Worm (Caenorhabditis elegans) whole organism, L2 larva: ENCODE data around the gene marb-1.

Experiments used
- C34F6.9 ChIP-seq: fragments of 150-350 bp; optimal IDR thresholded peaks from 2 replicates; lab custom pipeline; 2014; ENCODE audit warnings: missing biosample characterization, missing genetic modification characterization
- F13H6.1 ChIP-seq: sonication (generic microtip); optimal IDR thresholded peaks from 2 replicates; lab custom pipeline; 2016; ENCODE audit warnings: missing genetic modification characterization, missing compliant biosample characterization
- R02D3.7 ChIP-seq: fragments of 150-350 bp; optimal IDR thresholded peaks from 2 replicates; lab custom pipeline; 2014; ENCODE audit warnings: missing biosample characterization, missing genetic modification characterization
- Y55F3AM.14 ChIP-seq: fragments of 200-800 bp; sonication (Bioruptor generic); optimal IDR thresholded peaks from 2 replicates; lab custom pipeline; 2018; ENCODE audit warnings: mild to moderate bottlenecking, missing genetic modification characterization, missing compliant biosample characterization
- ZK546.5 ChIP-seq: sonication (generic microtip); optimal IDR thresholded peaks from 2 replicates; lab custom pipeline; 2017; ENCODE audit warnings: missing biosample characterization, missing genetic modification characterization
- alr-1 ChIP-seq: fragments of 150-350 bp; optimal IDR thresholded peaks from 2 replicates; lab custom pipeline; 2014; ENCODE audit warnings: missing biosample characterization, missing genetic modification characterization
- ama-1 ChIP-seq: fragments of 150-350 bp; optimal IDR thresholded peaks from 2 replicates; lab custom pipeline; 2018; ENCODE audit warnings: inconsistent platforms
- ceh-16 ChIP-seq: fragments of 150-350 bp; optimal IDR thresholded peaks from 2 replicates; lab custom pipeline; 2014; ENCODE audit warnings: missing biosample characterization, missing genetic modification characterization
- ceh-82 ChIP-seq: fragments of 150-350 bp; optimal IDR thresholded peaks from 2 replicates; lab custom pipeline; 2014; ENCODE audit warnings: missing biosample characterization, missing genetic modification characterization
- crh-2 ChIP-seq: sonication (generic microtip); optimal IDR thresholded peaks from 2 replicates; lab custom pipeline; 2017; ENCODE audit warnings: missing biosample characterization, missing genetic modification characterization
- dmd-4 ChIP-seq: sonication (generic microtip); optimal IDR thresholded peaks from 2 replicates; lab custom pipeline; 2017; ENCODE audit warnings: missing biosample characterization, missing genetic modification characterization
- egl-27 ChIP-seq: sonication (generic microtip); optimal IDR thresholded peaks from 3 replicates; lab custom pipeline; 2017; ENCODE audit warnings: missing biosample characterization, missing genetic modification reagents, missing genetic modification characterization
- elt-1 ChIP-seq: fragments of 150-350 bp; optimal IDR thresholded peaks from 2 replicates; lab custom pipeline; 2014; ENCODE audit warnings: missing biosample characterization, missing genetic modification characterization
- fos-1 ChIP-seq: fragments of 150-350 bp; optimal IDR thresholded peaks from 2 replicates; lab custom pipeline; 2014; ENCODE audit warnings: missing biosample characterization, missing genetic modification characterization
- lin-13 ChIP-seq: fragments of 150-350 bp; optimal IDR thresholded peaks from 2 replicates; lab custom pipeline; 2014; ENCODE audit warnings: missing biosample characterization, missing genetic modification reagents, missing genetic modification characterization
- mab-5 ChIP-seq: fragments of 150-350 bp; optimal IDR thresholded peaks from 2 replicates; lab custom pipeline; 2014; ENCODE audit warnings: missing biosample characterization, missing genetic modification characterization
- mbf-1 ChIP-seq: sonication (generic microtip); optimal IDR thresholded peaks from 2 replicates; lab custom pipeline; 2017; ENCODE audit warnings: missing biosample characterization, missing genetic modification characterization
- mdl-1 ChIP-seq, 2 experiments: fragments of 150-350 bp in 1 of 2; sonication (generic microtip) in 1 of 2; optimal IDR thresholded peaks; 2 replicates each; lab custom pipeline; 2017; ENCODE audit warnings: missing biosample characterization in 2 of 2, missing genetic modification characterization in 2 of 2
- nhr-11 ChIP-seq: fragments of 150-350 bp; optimal IDR thresholded peaks from 2 replicates; lab custom pipeline; 2014; ENCODE audit warnings: missing biosample characterization, missing genetic modification characterization
- nhr-12 ChIP-seq: fragments of 150-350 bp; optimal IDR thresholded peaks from 2 replicates; lab custom pipeline; 2014; ENCODE audit warnings: missing biosample characterization, missing genetic modification characterization
- nhr-129 ChIP-seq: fragments of 150-350 bp; optimal IDR thresholded peaks from 2 replicates; lab custom pipeline; 2014; ENCODE audit warnings: missing biosample characterization, missing genetic modification characterization
- nhr-21 ChIP-seq: fragments of 150-350 bp; optimal IDR thresholded peaks from 2 replicates; lab custom pipeline; 2014; ENCODE audit warnings: missing biosample characterization, missing genetic modification characterization
- nhr-23 ChIP-seq: fragments of 150-350 bp; optimal IDR thresholded peaks from 2 replicates; lab custom pipeline; 2014; ENCODE audit warnings: missing biosample characterization, missing genetic modification reagents, missing genetic modification characterization
- nhr-25 ChIP-seq: fragments of 150-350 bp; sonication (generic microtip); optimal IDR thresholded peaks from 3 replicates; lab custom pipeline; 2014; ENCODE audit warnings: missing biosample characterization, missing genetic modification characterization
- nhr-77 ChIP-seq: fragments of 150-350 bp; optimal IDR thresholded peaks from 2 replicates; lab custom pipeline; 2014; ENCODE audit warnings: missing biosample characterization, missing genetic modification characterization
- peb-1 ChIP-seq: fragments of 150-350 bp; optimal IDR thresholded peaks from 2 replicates; lab custom pipeline; 2014; ENCODE audit warnings: missing biosample characterization, missing genetic modification characterization
- skn-1 ChIP-seq: sonication (generic microtip); optimal IDR thresholded peaks from 2 replicates; lab custom pipeline; 2017; ENCODE audit warnings: missing biosample characterization, missing genetic modification characterization
- sma-3 ChIP-seq: sonication (generic microtip); optimal IDR thresholded peaks from 2 replicates; lab custom pipeline; 2016; ENCODE audit warnings: missing genetic modification reagents, missing genetic modification characterization, missing compliant biosample characterization
- sma-9 ChIP-seq, 2 experiments: fragments of 150-350 bp in 1 of 2; sonication (generic microtip) in 1 of 2; optimal IDR thresholded peaks; 2 replicates each; lab custom pipeline; 2014 to 2016; ENCODE audit warnings: missing genetic modification characterization in 2 of 2, mild to moderate bottlenecking in 1 of 2, missing biosample characterization in 1 of 2, missing compliant biosample characterization in 1 of 2, missing genetic modification reagents in 1 of 2, moderate library complexity in 1 of 2
- snpc-4 ChIP-seq: fragments of 150-350 bp; optimal IDR thresholded peaks from 2 replicates; lab custom pipeline; 2014; ENCODE audit warnings: missing biosample characterization, missing genetic modification characterization
- unc-39 ChIP-seq: fragments of 150-350 bp; optimal IDR thresholded peaks from 2 replicates; lab custom pipeline; 2014; ENCODE audit warnings: missing biosample characterization, missing genetic modification characterization
- zag-1 ChIP-seq: fragments of 150-350 bp; optimal IDR thresholded peaks from 2 replicates; lab custom pipeline; 2014; ENCODE audit warnings: missing biosample characterization, missing genetic modification characterization
- ztf-1 ChIP-seq: fragments of 200-800 bp; sonication (Bioruptor generic); conservative IDR thresholded peaks from 2 replicates; pipeline ENCODE4 v1.3.6; 2022; ENCODE audit warnings: missing genetic modification characterization, missing compliant biosample characterization
- ztf-11 ChIP-seq: sonication (generic microtip); optimal IDR thresholded peaks from 2 replicates; lab custom pipeline; 2017; ENCODE audit warnings: missing biosample characterization, missing genetic modification characterization
- ztf-4 ChIP-seq: fragments of 150-350 bp; optimal IDR thresholded peaks from 2 replicates; lab custom pipeline; 2014; ENCODE audit warnings: missing biosample characterization, missing genetic modification characterization

The marb-1 gene

DNA sequence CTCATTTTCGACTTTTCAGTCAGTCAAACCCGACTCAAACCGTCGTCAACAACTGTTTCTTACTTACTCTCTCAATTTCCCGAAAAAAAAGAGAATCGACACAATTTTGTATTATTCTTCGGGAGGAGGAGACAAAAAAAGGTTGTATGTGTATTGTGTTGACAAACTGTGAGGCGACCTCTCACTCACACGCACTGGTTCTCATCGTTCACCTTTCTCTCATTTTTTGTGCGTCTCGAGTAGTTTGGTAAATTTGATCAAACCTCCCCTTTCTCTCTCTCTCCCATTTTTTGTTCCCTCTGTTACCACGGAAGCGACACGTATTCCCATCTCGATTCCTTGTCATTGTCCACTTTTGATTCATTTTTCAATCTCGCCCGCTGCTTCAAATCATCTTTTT is 10.0 kb downstream of the marb-1 start:
- TF ChIP-seq nhr-23 (tag; lab: Kevin White, UChicago) (no peak), nhr-129 (tag; lab: Kevin White, UChicago) (peak; percentile 71), F13H6.1 (peak; percentile 51), sma-9 (GFP tag; optimal IDR thresholded peaks at IDR 0.05; lab: Kevin White, UChicago) (peak; percentile 17), sma-9 (tag; optimal IDR thresholded peaks at IDR 0.05; lab: Kevin White, UChicago) (no peak)

DNA sequence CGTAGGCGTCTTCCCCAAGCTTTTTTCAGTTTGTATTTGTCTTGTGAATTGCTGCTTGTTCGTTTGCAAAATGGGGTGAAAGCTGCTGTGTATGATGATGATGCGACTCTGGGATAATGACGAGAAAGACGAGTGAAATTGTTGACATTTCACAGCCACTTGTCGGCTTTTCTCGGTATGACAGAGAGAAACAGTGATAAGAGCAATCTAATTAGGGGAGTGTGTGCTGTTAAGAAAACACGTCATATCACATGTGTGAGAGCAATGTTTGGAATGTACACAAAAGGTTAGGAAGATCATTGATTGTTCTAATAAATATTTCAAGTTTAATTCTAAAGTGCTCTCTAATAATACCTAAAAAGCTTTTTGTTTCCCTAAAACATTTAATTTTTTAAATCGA is 11.1 kb downstream of the marb-1 start:
- TF ChIP-seq nhr-12 (no peak), nhr-21 (tag; lab: Kevin White, UChicago) (no peak), fos-1 (tag; lab: Kevin White, UChicago) (peak; percentile 33), crh-2 (peak; percentile 54), zag-1 (tag; lab: Kevin White, UChicago) (no peak), ztf-1 (GFP tag; lab: Robert Waterston, UW) (no peak), sma-9 (GFP tag; optimal IDR thresholded peaks at IDR 0.05; lab: Kevin White, UChicago) (peak; percentile 75), sma-9 (tag; optimal IDR thresholded peaks at IDR 0.05; lab: Kevin White, UChicago) (no peak), Y55F3AM.14 (GFP tag; lab: Kevin White, UChicago) (no peak), ztf-11 (tag; lab: Kevin White, UChicago) (no peak), ceh-82 (tag; lab: Kevin White, UChicago) (no peak), mdl-1 (tag; optimal IDR thresholded peaks at IDR 0.05; lab: Kevin White, UChicago) (no peak), F13H6.1 (peak; percentile 22), mbf-1 (no peak), nhr-129 (tag; lab: Kevin White, UChicago) (peak; percentile 52)

DNA sequence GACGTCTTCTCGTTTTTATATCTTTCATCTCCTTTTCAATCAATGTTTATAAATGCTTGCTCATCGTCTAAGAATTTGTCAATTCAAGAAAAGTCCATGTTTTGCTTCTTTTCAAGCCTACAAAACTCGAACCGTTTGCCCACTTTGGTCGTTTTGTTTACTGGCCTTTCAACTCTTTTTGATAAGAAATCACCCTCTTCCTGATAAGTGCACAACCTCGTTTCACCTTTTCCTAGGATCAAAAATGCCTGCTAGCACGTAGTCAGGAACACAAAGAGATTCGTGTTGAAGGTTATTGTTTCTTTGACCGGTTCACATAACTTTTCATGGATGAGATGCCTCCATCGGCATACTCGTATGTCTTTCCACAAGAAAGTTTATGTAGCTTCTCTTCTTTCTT is 12.2 kb downstream of the marb-1 start:
- TF ChIP-seq nhr-11 (tag; lab: Kevin White, UChicago) (no peak), nhr-129 (tag; lab: Kevin White, UChicago) (peak; percentile 17), Y55F3AM.14 (GFP tag; lab: Kevin White, UChicago) (no peak), R02D3.7 (tag; lab: Kevin White, UChicago) (no peak), fos-1 (tag; lab: Kevin White, UChicago) (peak; percentile 23), peb-1 (no peak)

DNA sequence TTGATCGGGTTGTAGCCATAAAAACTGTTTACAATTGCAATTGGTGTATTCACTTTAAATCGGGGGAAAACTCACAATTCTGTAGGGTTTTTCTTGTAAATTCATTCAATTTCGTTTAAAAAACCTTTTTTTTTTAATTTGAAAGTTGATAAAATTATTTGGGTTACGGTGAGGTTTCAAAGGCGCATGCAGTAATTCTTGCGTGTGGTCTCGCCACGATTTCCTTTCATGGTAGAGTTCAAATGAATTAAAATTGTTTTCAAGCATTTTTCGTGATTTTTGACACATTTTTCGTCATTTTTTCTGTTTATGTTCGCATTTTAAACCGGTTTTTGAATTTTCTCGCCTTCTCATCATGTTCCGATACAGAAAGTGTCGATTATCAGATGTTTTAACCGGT is 14.1 kb downstream of the marb-1 start:
- TF ChIP-seq ZK546.5 (tag; lab: Kevin White, UChicago) (no peak), snpc-4 (tag; lab: Kevin White, UChicago) (no peak), elt-1 (tag; lab: Kevin White, UChicago) (no peak), Y55F3AM.14 (GFP tag; lab: Kevin White, UChicago) (no peak), nhr-77 (no peak), nhr-25 (no peak), sma-3 (no peak), ceh-16 (no peak)
- TF ChIP-seq, all 48 proteins: peak for 0

- TF ChIP-seq mbf-1 = no peak
- TF ChIP-seq R02D3.7 (tag; lab: Kevin White, UChicago) = no peak
- no peak for TF ChIP-seq nhr-21 (tag; lab: Kevin White, UChicago)
- TF ChIP-seq nhr-77 = no peak
- no peak for TF ChIP-seq lin-13
- TF ChIP-seq ztf-4 (tag; lab: Kevin White, UChicago) = no peak
- no peak for TF ChIP-seq nhr-25
- no peak for TF ChIP-seq zag-1 (tag; lab: Kevin White, UChicago)
- TF ChIP-seq nhr-12 = no peak
- TF ChIP-seq crh-2 = no peak
- TF ChIP-seq ceh-82 (tag; lab: Kevin White, UChicago) = no peak
- TF ChIP-seq unc-39 (tag; lab: Kevin White, UChicago) = no peak
- no peak for TF ChIP-seq peb-1
- TF ChIP-seq ama-1 = no peak
- TF ChIP-seq mab-5 (tag; lab: Kevin White, UChicago) = no peak
- TF ChIP-seq skn-1 (tag; lab: Kevin White, UChicago) = no peak
- no peak for TF ChIP-seq egl-27 (tag; lab: Kevin White, UChicago)
- TF ChIP-seq alr-1 (tag; lab: Kevin White, UChicago) = no peak
- TF ChIP-seq C34F6.9 (tag; lab: Kevin White, UChicago) = no peak
- no peak for TF ChIP-seq dmd-4
- TF ChIP-seq, all 48 proteins: peak for 0
Measured at ce11 chrIV:12193338-12193737, 15.5 kb downstream of the marb-1 start.
